Fruit fly (Drosophila melanogaster): Measurements from ENCODE around the gene CG32708.
A peak's percentile ranks its signal among the peaks of the same experiment; 100 is the strongest.

Gene CG32708

DNA sequence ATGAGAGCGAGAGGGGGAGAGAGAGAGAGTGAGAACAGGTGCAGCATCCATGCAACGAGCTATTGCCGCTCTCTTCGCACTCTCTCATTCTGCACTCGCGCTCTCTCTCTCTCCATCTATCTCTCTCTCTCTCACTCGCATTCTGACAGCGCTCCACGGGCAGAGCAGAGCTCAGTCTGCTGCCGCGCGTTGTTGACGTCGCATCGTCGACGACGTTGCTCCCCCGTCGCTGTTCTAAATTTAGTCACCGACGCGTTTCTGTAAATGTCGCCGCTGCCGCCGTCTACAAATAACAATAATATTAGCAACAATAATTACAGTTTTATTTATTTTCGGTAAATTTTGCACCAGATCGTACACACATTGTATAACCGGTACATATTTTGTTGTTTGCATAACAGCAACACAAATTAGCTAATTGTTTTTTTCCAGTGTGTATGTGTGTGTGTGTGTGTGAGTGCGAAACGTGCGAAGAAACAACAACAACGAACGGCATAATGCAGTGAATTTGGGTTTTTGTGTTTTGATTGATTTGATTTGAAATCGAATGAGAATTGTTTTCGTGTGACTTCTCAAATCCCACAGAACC lies 43.2 kb upstream of the CG32708 start:
- TF ChIP-seq Hr83 (GFP tag; optimal IDR thresholded peaks at IDR 0.05; ENCODE audit: poor library complexity, severe bottlenecking) (peak; percentile 44), lola (GFP tag; optimal IDR thresholded peaks at IDR 0.05) (no peak), Hr78 (GFP tag; optimal IDR thresholded peaks at IDR 0.05) (no peak), jim (GFP tag; optimal IDR thresholded peaks at IDR 0.05) (no peak), brk (GFP tag; optimal IDR thresholded peaks at IDR 0.05) (no peak), sage (GFP tag; optimal IDR thresholded peaks at IDR 0.05) (no peak), fru (GFP tag; optimal IDR thresholded peaks at IDR 0.05) (peak; percentile 67), usp (GFP tag; optimal IDR thresholded peaks at IDR 0.05) (no peak), psq (GFP tag; optimal IDR thresholded peaks at IDR 0.05) (no peak), rgr (GFP tag; optimal IDR thresholded peaks at IDR 0.05) (peak; percentile 53), foxo (GFP tag; optimal IDR thresholded peaks at IDR 0.05) (peak in 1 of 2 experiments; percentile 45), Dif (GFP tag; optimal IDR thresholded peaks at IDR 0.05; ENCODE audit: partially characterized antibody) (peak; percentile 86), CG32264 (GFP tag; optimal IDR thresholded peaks at IDR 0.05) (no peak), CrebA (GFP tag; optimal IDR thresholded peaks at IDR 0.05; ENCODE audit: borderline replicate concordance) (peak; percentile 16), dl (GFP tag; optimal IDR thresholded peaks at IDR 0.05; ENCODE audit: insufficient read depth in 1 of 2, partially characterized antibody in 2 of 2) (peak; percentile 78 to 83), br (GFP tag; optimal IDR thresholded peaks at IDR 0.05) (peak; percentile 35), sv (GFP tag; optimal IDR thresholded peaks at IDR 0.05) (no peak), pan (optimal IDR thresholded peaks at IDR 0.05) (no peak), N (GFP tag; optimal IDR thresholded peaks at IDR 0.05) (no peak), OdsH (GFP tag; optimal IDR thresholded peaks at IDR 0.05) (peak; percentile 27), Rel (GFP tag; optimal IDR thresholded peaks at IDR 0.05) (no peak), Rel (tag; optimal IDR thresholded peaks at IDR 0.05) (no peak), woc (GFP tag; optimal IDR thresholded peaks at IDR 0.05) (no peak), dmrt93B (GFP tag; optimal IDR thresholded peaks at IDR 0.05) (no peak), Hnf4 (GFP tag; optimal IDR thresholded peaks at IDR 0.05) (peak; percentile 37), h (GFP tag; optimal IDR thresholded peaks at IDR 0.05) (peak; percentile 59), Dfd (GFP tag; optimal IDR thresholded peaks at IDR 0.05) (no peak), tai (GFP tag; optimal IDR thresholded peaks at IDR 0.05) (no peak), Sp1 (GFP tag; optimal IDR thresholded peaks at IDR 0.05) (peak; percentile 0), dsf (GFP tag; optimal IDR thresholded peaks at IDR 0.05; ENCODE audit: borderline replicate concordance) (no peak), CG9705 (GFP tag; optimal IDR thresholded peaks at IDR 0.05) (no peak), Jra (GFP tag; optimal IDR thresholded peaks at IDR 0.05) (no peak), Abd-B (GFP tag; optimal IDR thresholded peaks at IDR 0.05) (no peak), Mio (GFP tag; optimal IDR thresholded peaks at IDR 0.05) (no peak), Vsx2 (GFP tag; optimal IDR thresholded peaks at IDR 0.05; ENCODE audit: partially characterized antibody) (peak; percentile 76), ey (GFP tag; optimal IDR thresholded peaks at IDR 0.05) (peak; percentile 40), HLH106 (tag; optimal IDR thresholded peaks at IDR 0.05) (peak; percentile 50), Myc (optimal IDR thresholded peaks at IDR 0.05) (no peak), GATAd (GFP tag; optimal IDR thresholded peaks at IDR 0.05) (no peak)

DNA sequence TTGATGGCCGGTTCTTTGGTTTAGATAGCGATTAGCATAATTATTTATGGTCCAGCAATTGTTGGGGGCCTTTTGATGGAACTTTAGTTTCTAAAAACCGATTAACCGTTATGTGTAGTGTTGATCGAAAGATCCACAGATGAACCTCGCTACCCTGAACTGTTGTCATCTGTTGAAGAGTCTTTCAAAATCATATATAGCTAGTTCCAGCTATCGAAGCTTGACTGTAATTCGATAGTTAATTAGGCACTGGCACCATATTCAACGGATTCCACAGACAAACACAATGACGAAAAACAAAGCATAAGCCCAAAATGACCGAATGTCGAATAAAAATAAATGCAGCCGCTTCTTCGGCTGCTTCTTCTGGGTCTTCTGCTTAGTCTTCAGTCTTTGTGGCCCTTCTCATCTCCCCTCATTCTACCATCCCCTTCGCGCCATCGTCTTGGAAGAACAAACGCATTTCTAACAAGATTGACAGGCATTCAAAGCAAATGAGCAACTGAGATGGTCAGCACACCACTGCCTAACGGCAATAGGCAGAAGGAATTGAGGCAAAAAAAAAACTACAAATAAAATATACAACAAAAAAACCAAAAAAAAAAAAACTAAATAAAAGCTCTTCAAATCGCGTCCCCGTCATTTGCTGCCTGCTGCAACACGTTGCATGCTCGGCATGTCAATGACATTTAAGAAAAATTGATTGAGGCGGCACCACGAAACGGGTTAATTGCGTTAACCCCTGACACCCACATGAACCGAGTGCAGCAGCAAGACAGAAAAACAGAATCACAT lies 41.8 kb upstream of the CG32708 start:
- no peak for TF ChIP-seq pan (optimal IDR thresholded peaks at IDR 0.05)
- no peak for TF ChIP-seq foxo (GFP tag; optimal IDR thresholded peaks at IDR 0.05)
- no peak for TF ChIP-seq brk (GFP tag; optimal IDR thresholded peaks at IDR 0.05)
- no peak for TF ChIP-seq Hr78 (GFP tag; optimal IDR thresholded peaks at IDR 0.05)
- TF ChIP-seq sage (GFP tag; optimal IDR thresholded peaks at IDR 0.05) = no peak
- TF ChIP-seq dsf (GFP tag; optimal IDR thresholded peaks at IDR 0.05; ENCODE audit: borderline replicate concordance) = no peak
- TF ChIP-seq CG9705 (GFP tag; optimal IDR thresholded peaks at IDR 0.05) = no peak
- no peak for TF ChIP-seq Jra (GFP tag; optimal IDR thresholded peaks at IDR 0.05)
- no peak for TF ChIP-seq dl (GFP tag; optimal IDR thresholded peaks at IDR 0.05; ENCODE audit: insufficient read depth in 1 of 2, partially characterized antibody in 2 of 2)

Measured in whole organism, wandering third instar larva.